Fruit fly (Drosophila melanogaster): Measurements from ENCODE around the gene CG46281.

Gene CG46281

dm6 chr3R:12981334-12982166, 48.6 kb downstream of the CG46281 start (continued):
- no peak for TF ChIP-seq nerfin-2 (GFP tag; IDR thresholded peaks at IDR 0.05; ENCODE audit: partially characterized antibody)
- no peak for TF ChIP-seq Dref (GFP tag; IDR thresholded peaks at IDR 0.05)
- no peak for TF ChIP-seq amos (GFP tag; IDR thresholded peaks at IDR 0.05; ENCODE audit: partially characterized antibody)
- TF ChIP-seq Hey (tag; optimal IDR thresholded peaks at IDR 0.05), result no peak
- no peak for TF ChIP-seq CG10147 (GFP tag; optimal IDR thresholded peaks at IDR 0.05)
- TF ChIP-seq Med (GFP tag), result peak; percentile 89
- peak; percentile 70 for TF ChIP-seq tio (GFP tag; optimal IDR thresholded peaks at IDR 0.05)
- TF ChIP-seq lbe (GFP tag; optimal IDR thresholded peaks at IDR 0.05), result no peak
- peak; percentile 24 for TF ChIP-seq CG8281 (tag; optimal IDR thresholded peaks at IDR 0.05)
- TF ChIP-seq CG4328 (GFP tag; optimal IDR thresholded peaks at IDR 0.05), result no peak
- TF ChIP-seq CG7745 (tag; optimal IDR thresholded peaks at IDR 0.05), result no peak
- no peak for TF ChIP-seq Sin3A (optimal IDR thresholded peaks at IDR 0.05)
- TF ChIP-seq CG18599 (GFP tag; optimal IDR thresholded peaks at IDR 0.05), result peak; percentile 68
- TF ChIP-seq CG15696 (tag; optimal IDR thresholded peaks at IDR 0.05), result peak; percentile 60
- TF ChIP-seq so (GFP tag; IDR thresholded peaks at IDR 0.05), result 0 out of 3 replicates have a peak, but pooled peaks have one; percentile 40
- no peak for TF ChIP-seq grn (GFP tag; optimal IDR thresholded peaks at IDR 0.05)
- peak; percentile 19 for TF ChIP-seq CG17568 (GFP tag; optimal IDR thresholded peaks at IDR 0.05)
- no peak for TF ChIP-seq B-H2 (GFP tag; optimal IDR thresholded peaks at IDR 0.05)
- TF ChIP-seq CG12219 (GFP tag; optimal IDR thresholded peaks at IDR 0.05), result peak; percentile 57
- peak; percentile 11 for TF ChIP-seq gcm2 (GFP tag; optimal IDR thresholded peaks at IDR 0.05)
- TF ChIP-seq sd (tag; optimal IDR thresholded peaks at IDR 0.05), result peak; percentile 3
- peak; percentile 5 for TF ChIP-seq lilli (GFP tag; optimal IDR thresholded peaks at IDR 0.05)
- no peak for TF ChIP-seq sqz (GFP tag; optimal IDR thresholded peaks at IDR 0.05)
- TF ChIP-seq Scr (GFP tag; IDR thresholded peaks at IDR 0.05; ENCODE audit: partially characterized antibody), result no peak
- TF ChIP-seq fru (optimal IDR thresholded peaks at IDR 0.05), result no peak
- TF ChIP-seq jumu (GFP tag; optimal IDR thresholded peaks at IDR 0.05), result peak; percentile 22
- TF ChIP-seq Dip2 (GFP tag; IDR thresholded peaks at IDR 0.05), result no peak
- TF ChIP-seq ato (GFP tag; IDR thresholded peaks at IDR 0.05; ENCODE audit: partially characterized antibody), result no peak
- peak; percentile 43 for TF ChIP-seq mam (GFP tag; optimal IDR thresholded peaks at IDR 0.05)
- TF ChIP-seq odd (GFP tag; optimal IDR thresholded peaks at IDR 0.05), result peak; percentile 40
- no peak for TF ChIP-seq MTF-1 (GFP tag; optimal IDR thresholded peaks at IDR 0.05; ENCODE audit: borderline replicate concordance)
- TF ChIP-seq CG6854 (GFP tag; optimal IDR thresholded peaks at IDR 0.05), result peak; percentile 48
- TF ChIP-seq CG15514 (GFP tag; optimal IDR thresholded peaks at IDR 0.05), result peak; percentile 40
- no peak for TF ChIP-seq cas (GFP tag; IDR thresholded peaks at IDR 0.05)
- peak; percentile 40; the same call in 1 of the 2 replicates for TF ChIP-seq CG17328 (GFP tag; IDR thresholded peaks at IDR 0.05)
- peak; percentile 47; the same call in 1 of the 3 replicates for TF ChIP-seq B-H1 (GFP tag; IDR thresholded peaks at IDR 0.05)
- TF ChIP-seq CG34224 (GFP tag; IDR thresholded peaks at IDR 0.05; ENCODE audit: partially characterized antibody), result no peak
- TF ChIP-seq Dbx (GFP tag; IDR thresholded peaks at IDR 0.05), result 0 out of 3 replicates have a peak, but pooled peaks have one; percentile 15
- TF ChIP-seq Fer2 (tag; optimal IDR thresholded peaks at IDR 0.05), result peak; percentile 40
- TF ChIP-seq H15 (GFP tag; IDR thresholded peaks at IDR 0.05), result no peak
- TF ChIP-seq CG4424 (GFP tag; optimal IDR thresholded peaks at IDR 0.05), result peak; percentile 56
- TF ChIP-seq CG7928 (GFP tag; optimal IDR thresholded peaks at IDR 0.05), result no peak
- no peak for TF ChIP-seq br (optimal IDR thresholded peaks at IDR 0.05)
- no peak for TF ChIP-seq z (GFP tag; IDR thresholded peaks at IDR 0.05)
- peak; percentile 46 for TF ChIP-seq CG12299 (tag; optimal IDR thresholded peaks at IDR 0.05)
- peak; percentile 45 for TF ChIP-seq gcm (GFP tag; optimal IDR thresholded peaks at IDR 0.05)
- peak; percentile 81 for TF ChIP-seq CG7839 (tag; optimal IDR thresholded peaks at IDR 0.05)
- no peak for TF ChIP-seq pnt (GFP tag; optimal IDR thresholded peaks at IDR 0.05)
- no peak for TF ChIP-seq ash1 (GFP tag; optimal IDR thresholded peaks at IDR 0.05)

All from whole organism, embryonic.